Fruit fly (Drosophila melanogaster): ENCODE results near the gene CG31279.

CG31279 gene

dm6 chr3R:16476472-16476871, 46.0 kb downstream of the CG31279 start (continued):
- TF ChIP-seq CG16779 (GFP tag; IDR thresholded peaks at IDR 0.05) (no peak), Sox102F (GFP tag; optimal IDR thresholded peaks at IDR 0.05) (peak; percentile 29), CG7928 (GFP tag; optimal IDR thresholded peaks at IDR 0.05) (peak; percentile 71), Bteb2 (GFP tag; optimal IDR thresholded peaks at IDR 0.05) (no peak), lilli (GFP tag; optimal IDR thresholded peaks at IDR 0.05) (peak; percentile 3), CG18599 (GFP tag; optimal IDR thresholded peaks at IDR 0.05) (peak; percentile 80), CG12942 (GFP tag; optimal IDR thresholded peaks at IDR 0.05) (no peak), kay (GFP tag; optimal IDR thresholded peaks at IDR 0.05) (no peak), CG7556 (GFP tag; optimal IDR thresholded peaks at IDR 0.05) (peak; percentile 61), unpg (GFP tag; optimal IDR thresholded peaks at IDR 0.05) (peak; percentile 48), nmo (GFP tag; optimal IDR thresholded peaks at IDR 0.05) (peak; percentile 22), B-H2 (GFP tag; optimal IDR thresholded peaks at IDR 0.05) (peak; percentile 35), CG12391 (tag; optimal IDR thresholded peaks at IDR 0.05) (peak; percentile 40), zen (tag; optimal IDR thresholded peaks at IDR 0.05) (peak; percentile 10), CG6683 (GFP tag; optimal IDR thresholded peaks at IDR 0.05) (peak; percentile 1), seq (GFP tag; IDR thresholded peaks at IDR 0.05) (no peak), CG10979 (tag; optimal IDR thresholded peaks at IDR 0.05) (peak; percentile 41), CG8924 (tag; optimal IDR thresholded peaks at IDR 0.05) (peak; percentile 54), HmgZ (tag; optimal IDR thresholded peaks at IDR 0.05) (peak; percentile 8), bsh (GFP tag; optimal IDR thresholded peaks at IDR 0.05) (peak in 1 of 2 experiments; percentile 23), D19A (tag; optimal IDR thresholded peaks at IDR 0.05) (peak; percentile 34), CG6689 (GFP tag; IDR thresholded peaks at IDR 0.05) (peak; percentile 36; the same call in 1 of the 2 replicates), gcm (GFP tag; optimal IDR thresholded peaks at IDR 0.05) (no peak), oc (tag; optimal IDR thresholded peaks at IDR 0.05) (no peak), Xbp1 (GFP tag; optimal IDR thresholded peaks at IDR 0.05) (peak; percentile 7), Fer2 (tag; optimal IDR thresholded peaks at IDR 0.05) (peak; percentile 24), CG17568 (GFP tag; optimal IDR thresholded peaks at IDR 0.05) (no peak), CG4617 (GFP tag; optimal IDR thresholded peaks at IDR 0.05; ENCODE audit: borderline replicate concordance) (no peak), CG12219 (GFP tag; optimal IDR thresholded peaks at IDR 0.05) (peak; percentile 11), stc (GFP tag; IDR thresholded peaks at IDR 0.05) (no peak), mirr (GFP tag; optimal IDR thresholded peaks at IDR 0.05) (peak; percentile 17), gce (GFP tag; IDR thresholded peaks at IDR 0.05) (no peak), CG5180 (GFP tag; optimal IDR thresholded peaks at IDR 0.05) (peak; percentile 11), CG14050 (GFP tag; IDR thresholded peaks at IDR 0.05) (no peak), odd (GFP tag; optimal IDR thresholded peaks at IDR 0.05) (peak; percentile 23), prd (optimal IDR thresholded peaks at IDR 0.05) (no peak), prd (GFP tag; IDR thresholded peaks at IDR 0.05) (peak; percentile 19; the same call in 1 of the 3 replicates), CG13296 (GFP tag; optimal IDR thresholded peaks at IDR 0.05) (peak; percentile 47), CG6813 (GFP tag; optimal IDR thresholded peaks at IDR 0.05) (peak; percentile 15), pan (optimal IDR thresholded peaks at IDR 0.05) (no peak), pan (GFP tag; optimal IDR thresholded peaks at IDR 0.05 in 1 of 2, IDR thresholded peaks at IDR 0.05 in 1 of 2) (no peak), CG9817 (tag; optimal IDR thresholded peaks at IDR 0.05) (peak; percentile 25), jigr1 (GFP tag; IDR thresholded peaks at IDR 0.05) (no peak), CG14014 (GFP tag; IDR thresholded peaks at IDR 0.05) (0 out of 2 replicates have a peak, but pooled peaks have one; percentile 31), lola (GFP tag; optimal IDR thresholded peaks at IDR 0.05) (peak in 1 of 3 experiments; percentile 11), CG30403 (GFP tag; optimal IDR thresholded peaks at IDR 0.05) (peak; percentile 35), CG11560 (tag; IDR thresholded peaks at IDR 0.05) (no peak), Vsx1 (GFP tag; optimal IDR thresholded peaks at IDR 0.05) (no peak), danr (GFP tag; IDR thresholded peaks at IDR 0.05) (no peak), CG10209 (GFP tag; optimal IDR thresholded peaks at IDR 0.05) (peak; percentile 7)

Data from whole organism, embryonic.